Worm (Caenorhabditis elegans) whole organism, L1 larva: ENCODE results near the gene F38A1.11.
A peak's percentile ranks its signal among the peaks of the same experiment; 100 is the strongest.

Experiments used
- C16A3.4 ChIP-seq: fragments of 150-350 bp; optimal IDR thresholded peaks from 2 replicates; lab custom pipeline; 2014; ENCODE audit warnings: missing biosample characterization, missing genetic modification characterization
- aly-2 ChIP-seq: fragments of 150-350 bp; optimal IDR thresholded peaks from 2 replicates; lab custom pipeline; 2014; ENCODE audit warnings: missing biosample characterization, missing genetic modification characterization
- ces-1 ChIP-seq: fragments of 150-350 bp; optimal IDR thresholded peaks from 2 replicates; lab custom pipeline; 2014; ENCODE audit warnings: missing biosample characterization, missing genetic modification reagents, missing genetic modification characterization
- fos-1 ChIP-seq: fragments of 150-350 bp; optimal IDR thresholded peaks from 2 replicates; lab custom pipeline; 2014; ENCODE audit warnings: missing biosample characterization, missing genetic modification characterization
- nhr-11 ChIP-seq: fragments of 150-350 bp; optimal IDR thresholded peaks from 2 replicates; lab custom pipeline; 2014; ENCODE audit warnings: missing biosample characterization, missing genetic modification characterization
- unc-98 ChIP-seq: fragments of 200-800 bp; sonication (Bioruptor generic); IDR thresholded peaks from 2 replicates; pipeline ENCODE4 v1.3.6; 2022; ENCODE audit warnings: missing genetic modification characterization, missing compliant biosample characterization
- ztf-4 ChIP-seq: fragments of 150-350 bp; optimal IDR thresholded peaks from 2 replicates; lab custom pipeline; 2014; ENCODE audit warnings: missing biosample characterization, missing genetic modification characterization

- TF ChIP-seq unc-98 (GFP tag; lab: Robert Waterston, UW) (no peak), ces-1 (GFP tag; lab: Kevin White, UChicago) (no peak), nhr-11 (tag; lab: Kevin White, UChicago) (no peak), ztf-4 (tag; lab: Kevin White, UChicago) (no peak), aly-2 (tag; lab: Kevin White, UChicago) (no peak), C16A3.4 (no peak), fos-1 (peak; percentile 12)
These were observed 37.7 kb downstream of the F38A1.11 start for ce11 chrIV:1284877-1285276.
